Worm (Caenorhabditis elegans) whole organism, young adult: Measurements from ENCODE around the gene hrg-4.

Experiments used
- B0019.2 ChIP-seq: fragments of 200-800 bp; sonication (Bioruptor generic); conservative IDR thresholded peaks from 2 replicates; pipeline ENCODE4 v1.3.6; 2022; ENCODE audit warnings: missing genetic modification reagents, missing genetic modification characterization, missing compliant biosample characterization
- B0336.3 ChIP-seq: fragments of 200-800 bp; sonication (Bioruptor generic); IDR thresholded peaks from 2 replicates; pipeline ENCODE4 v1.3.6; 2022; ENCODE audit warnings: missing genetic modification characterization, missing compliant biosample characterization
- F10E7.11 ChIP-seq: sonication (generic microtip); optimal IDR thresholded peaks from 2 replicates; lab custom pipeline; 2017; ENCODE audit warnings: mild to moderate bottlenecking, missing genetic modification characterization, moderate library complexity, missing compliant biosample characterization
- F37B4.10 ChIP-seq: fragments of 200-800 bp; sonication (Bioruptor generic); IDR thresholded peaks from 2 replicates; pipeline ENCODE4 v1.3.6; 2022; ENCODE audit warnings: missing genetic modification characterization, missing compliant biosample characterization
- F39B2.1 ChIP-seq: fragments of 200-800 bp; sonication (Bioruptor generic); IDR thresholded peaks from 2 replicates; pipeline ENCODE4 v1.3.6; 2022; ENCODE audit warnings: missing genetic modification reagents, missing genetic modification characterization, missing compliant biosample characterization
- F55B11.4 ChIP-seq: sonication (generic microtip); optimal IDR thresholded peaks from 2 replicates; lab custom pipeline; 2016; ENCODE audit warnings: missing compliant biosample characterization, missing genetic modification characterization, borderline replicate concordance; ENCODE audit not compliant: insufficient read depth
- Y53G8AR.9 ChIP-seq: fragments of 200-800 bp; sonication (Bioruptor generic); conservative IDR thresholded peaks from 2 replicates; pipeline ENCODE4 v1.3.6; 2022; ENCODE audit warnings: missing genetic modification reagents, missing genetic modification characterization, missing compliant biosample characterization
- Y56A3A.18 ChIP-seq: fragments of 200-800 bp; sonication (Bioruptor generic); IDR thresholded peaks from 2 replicates; pipeline ENCODE4 v1.3.6; 2022; ENCODE audit warnings: missing genetic modification reagents, missing genetic modification characterization, missing compliant biosample characterization
- Y79H2A.3 ChIP-seq: fragments of 200-800 bp; sonication (Bioruptor generic); conservative IDR thresholded peaks from 2 replicates; pipeline ENCODE4 v1.3.6; 2022; ENCODE audit warnings: missing genetic modification reagents, missing genetic modification characterization, missing compliant biosample characterization
- attf-5 ChIP-seq: fragments of 200-800 bp; sonication (Bioruptor generic); optimal IDR thresholded peaks from 2 replicates; lab custom pipeline; 2018; ENCODE audit warnings: mild to moderate bottlenecking, missing genetic modification characterization, missing compliant biosample characterization
- bed-1 ChIP-seq: fragments of 200-800 bp; sonication (Bioruptor generic); IDR thresholded peaks from 2 replicates; pipeline ENCODE4 v1.3.6; 2022; ENCODE audit warnings: missing genetic modification reagents, missing genetic modification characterization, missing compliant biosample characterization
- bed-2 ChIP-seq: fragments of 200-800 bp; sonication (Bioruptor generic); IDR thresholded peaks from 2 replicates; pipeline ENCODE4 v1.3.6; 2022; ENCODE audit warnings: missing genetic modification reagents, missing genetic modification characterization, missing compliant biosample characterization
- cebp-1 ChIP-seq, 2 experiments: fragments of 200-800 bp in 1 of 2; sonication (Bioruptor generic) in 1 of 2; sonication (generic microtip) in 1 of 2; IDR thresholded peaks in 1 of 2; optimal IDR thresholded peaks in 1 of 2; 2 replicates each; pipeline versions ENCODE4 v1.3.6 to Lab custom; 2017 to 2022; ENCODE audit warnings: missing compliant biosample characterization in 2 of 2, missing genetic modification characterization in 2 of 2, mild to moderate bottlenecking in 1 of 2, missing genetic modification reagents in 1 of 2, moderate library complexity in 1 of 2
- cebp-2 ChIP-seq: fragments of 200-800 bp; sonication (Bioruptor generic); IDR thresholded peaks from 2 replicates; pipeline ENCODE4 v1.3.6; 2022; ENCODE audit warnings: missing genetic modification characterization, missing compliant biosample characterization
- ceh-79 ChIP-seq: sonication (generic microtip); optimal IDR thresholded peaks from 2 replicates; lab custom pipeline; 2017; ENCODE audit warnings: mild to moderate bottlenecking, missing genetic modification characterization, missing compliant biosample characterization
- chd-7 ChIP-seq: sonication (generic microtip); optimal IDR thresholded peaks from 2 replicates; lab custom pipeline; 2016; ENCODE audit warnings: mild to moderate bottlenecking, missing genetic modification characterization, moderate library complexity, missing compliant biosample characterization
- dox-1 ChIP-seq: fragments of 200-800 bp; sonication (Bioruptor generic); IDR thresholded peaks from 2 replicates; pipeline ENCODE4 v1.3.6; 2022; ENCODE audit warnings: missing genetic modification reagents, missing genetic modification characterization, missing compliant biosample characterization
- dpff-1 ChIP-seq: sonication (generic microtip); optimal IDR thresholded peaks from 2 replicates; lab custom pipeline; 2017; ENCODE audit warnings: mild to moderate bottlenecking, missing genetic modification characterization, missing compliant biosample characterization
- egl-18 ChIP-seq: fragments of 200-800 bp; sonication (Bioruptor generic); IDR thresholded peaks from 2 replicates; pipeline ENCODE4 v1.3.6; 2022; ENCODE audit warnings: missing genetic modification reagents, missing genetic modification characterization, missing compliant biosample characterization
- egl-44 ChIP-seq: fragments of 200-800 bp; sonication (Bioruptor generic); IDR thresholded peaks from 2 replicates; pipeline ENCODE4 v1.3.6; 2022; ENCODE audit warnings: missing genetic modification reagents, missing genetic modification characterization, missing compliant biosample characterization
- egrh-3 ChIP-seq: fragments of 200-800 bp; sonication (Bioruptor generic); IDR thresholded peaks from 2 replicates; pipeline ENCODE4 v1.3.6; 2022; ENCODE audit warnings: missing genetic modification reagents, missing genetic modification characterization, missing compliant biosample characterization
- ets-4 ChIP-seq: fragments of 200-800 bp; sonication (Bioruptor generic); optimal IDR thresholded peaks from 2 replicates; lab custom pipeline; 2018; ENCODE audit warnings: mild to moderate bottlenecking, missing genetic modification characterization, missing compliant biosample characterization
- hrde-1 ChIP-seq: sonication (generic microtip); optimal IDR thresholded peaks from 2 replicates; lab custom pipeline; 2016; ENCODE audit warnings: missing genetic modification characterization, mild to moderate bottlenecking, missing compliant biosample characterization, moderate library complexity, missing genotype, missing genetic modification reagents, borderline replicate concordance
- hsf-1 ChIP-seq: fragments of 200-800 bp; sonication (Bioruptor generic); IDR thresholded peaks from 2 replicates; pipeline ENCODE4 v1.3.6; 2022; ENCODE audit warnings: missing genetic modification reagents, missing genetic modification characterization, missing compliant biosample characterization
- lin-35 ChIP-seq, 3 experiments: fragments of 150-350 bp in 2 of 3; sonication (generic microtip) in 1 of 3; optimal IDR thresholded peaks; 2 replicates each; lab custom pipeline; 2014 to 2018; ENCODE audit warnings: missing biosample characterization in 3 of 3, missing genetic modification characterization in 3 of 3, missing genetic modification reagents in 3 of 3
- lin-40 ChIP-seq: sonication (generic microtip); optimal IDR thresholded peaks from 2 replicates; lab custom pipeline; 2016; ENCODE audit warnings: missing genetic modification characterization, mild to moderate bottlenecking, missing compliant biosample characterization, missing genotype, missing genetic modification reagents
- lsl-1 ChIP-seq: fragments of 200-800 bp; sonication (Bioruptor generic); optimal IDR thresholded peaks from 2 replicates; lab custom pipeline; 2018; ENCODE audit warnings: mild to moderate bottlenecking, missing genetic modification characterization, moderate library complexity, missing compliant biosample characterization
- mel-28 ChIP-seq: sonication (generic microtip); optimal IDR thresholded peaks from 2 replicates; lab custom pipeline; 2016; ENCODE audit warnings: borderline replicate concordance, mild to moderate bottlenecking, missing genetic modification characterization, missing compliant biosample characterization
- mxl-1 ChIP-seq: sonication (generic microtip); optimal IDR thresholded peaks from 2 replicates; lab custom pipeline; 2016; ENCODE audit warnings: missing genetic modification characterization, missing compliant biosample characterization
- nfya-1 ChIP-seq: sonication (generic microtip); optimal IDR thresholded peaks from 2 replicates; lab custom pipeline; 2017; ENCODE audit warnings: antibody characterized with exemption, missing compliant biosample characterization, missing genetic modification characterization, borderline replicate concordance; ENCODE audit not compliant: insufficient read depth
- nfya-2 ChIP-seq: fragments of 200-800 bp; sonication (Bioruptor generic); IDR thresholded peaks from 2 replicates; pipeline ENCODE4 v1.3.6; 2022; ENCODE audit warnings: missing genetic modification reagents, missing genetic modification characterization, missing compliant biosample characterization
- nhr-90 ChIP-seq: sonication (generic microtip); optimal IDR thresholded peaks from 2 replicates; lab custom pipeline; 2016; ENCODE audit warnings: missing genotype, mild to moderate bottlenecking, missing genetic modification characterization, missing compliant biosample characterization
- rcor-1 ChIP-seq: fragments of 200-800 bp; sonication (Bioruptor generic); IDR thresholded peaks from 2 replicates; pipeline ENCODE4 v1.3.6; 2022; ENCODE audit warnings: missing genetic modification reagents, missing genetic modification characterization, missing compliant biosample characterization
- zfh-2 ChIP-seq: fragments of 200-800 bp; sonication (Bioruptor generic); conservative IDR thresholded peaks from 2 replicates; pipeline ENCODE4 v1.3.6; 2022; ENCODE audit warnings: missing genetic modification reagents, missing genetic modification characterization, missing compliant biosample characterization
- ztf-3 ChIP-seq: fragments of 200-800 bp; sonication (Bioruptor generic); optimal IDR thresholded peaks from 2 replicates; lab custom pipeline; 2018; ENCODE audit warnings: mild to moderate bottlenecking, missing genetic modification characterization, missing compliant biosample characterization

The hrg-4 gene

ce11 chrIV:11006383-11006782, 24.4 kb downstream of the hrg-4 start:
- TF ChIP-seq cebp-1 (GFP tag; IDR thresholded peaks at IDR 0.05; lab: Robert Waterston, UW), result peak; percentile 76
- peak; percentile 94 for TF ChIP-seq cebp-1 (tag; optimal IDR thresholded peaks at IDR 0.05; lab: Kevin White, UChicago)
- no peak for TF ChIP-seq cebp-2 (GFP tag; lab: Robert Waterston, UW)
- TF ChIP-seq, all 124 proteins: peak for 1

- TF ChIP-seq ceh-79 (tag; lab: Kevin White, UChicago), result no peak
- TF ChIP-seq B0019.2 (GFP tag; lab: Robert Waterston, UW), result no peak
- no peak for TF ChIP-seq Y53G8AR.9 (GFP tag; lab: Robert Waterston, UW)
- no peak for TF ChIP-seq ztf-3 (GFP tag; lab: Kevin White, UChicago)
- TF ChIP-seq F37B4.10, result no peak
- TF ChIP-seq egl-44 (GFP tag; lab: Robert Waterston, UW), result no peak
- no peak for TF ChIP-seq hsf-1 (GFP tag; lab: Robert Waterston, UW)
- TF ChIP-seq lsl-1 (GFP tag; lab: Kevin White, UChicago), result no peak
- TF ChIP-seq dox-1 (GFP tag; lab: Robert Waterston, UW), result no peak
- TF ChIP-seq dpff-1 (tag; lab: Kevin White, UChicago), result no peak
- no peak for TF ChIP-seq B0336.3 (GFP tag; lab: Robert Waterston, UW)
- TF ChIP-seq mxl-1 (tag; lab: Kevin White, UChicago), result no peak
- TF ChIP-seq chd-7 (tag; lab: Kevin White, UChicago), result no peak
- no peak for TF ChIP-seq lin-35 (GFP tag; optimal IDR thresholded peaks at IDR 0.05; lab: Kevin White, UChicago)
- TF ChIP-seq egl-18 (GFP tag; lab: Robert Waterston, UW), result no peak
These were observed 26.5 kb downstream of the hrg-4 start, which contains the start of gene F13H10.1 for ce11 chrIV:11004273-11004672. Gene F13H10.1 (plus strand): TSS chrIV:11004573.

- TF ChIP-seq F10E7.11 (tag; lab: Kevin White, UChicago) (no peak), Y56A3A.18 (GFP tag; lab: Robert Waterston, UW) (no peak), nhr-90 (no peak), nfya-1 (tag; lab: Kevin White, UChicago) (no peak), egrh-3 (GFP tag; lab: Robert Waterston, UW) (no peak), zfh-2 (no peak), lin-40 (no peak), F39B2.1 (GFP tag; lab: Robert Waterston, UW) (no peak), mel-28 (tag; lab: Kevin White, UChicago) (no peak), rcor-1 (GFP tag; lab: Robert Waterston, UW) (no peak), attf-5 (GFP tag; lab: Kevin White, UChicago) (no peak), F55B11.4 (tag; lab: Kevin White, UChicago) (no peak), ets-4 (GFP tag; lab: Kevin White, UChicago) (no peak), nfya-2 (GFP tag; lab: Robert Waterston, UW) (no peak), hrde-1 (tag; lab: Kevin White, UChicago) (no peak), bed-1 (no peak), bed-2 (GFP tag; lab: Robert Waterston, UW) (no peak), Y79H2A.3 (GFP tag; lab: Robert Waterston, UW) (no peak)
These were observed 29.2 kb downstream of the hrg-4 start, which contains the start of gene F13H10.9 for ce11 chrIV:11001614-11002013. Gene F13H10.9 (plus strand): TSS chrIV:11001914.
